Worm (Caenorhabditis elegans): Measurements from ENCODE around the gene srab-10.

- TF ChIP-seq W03F9.2 (tag; optimal IDR thresholded peaks at IDR 0.05) (no peak), dao-5 (tag; optimal IDR thresholded peaks at IDR 0.05) (no peak), him-1 (tag; optimal IDR thresholded peaks at IDR 0.05) (no peak)
These were observed 25.2 kb downstream of the srab-10 start for ce11 chrV:3119185-3119584.
